Worm (Caenorhabditis elegans) whole organism, L3 larva: Measurements from ENCODE around the gene srg-33.

ENCODE experiments used
- R02D3.7 ChIP-seq: fragments of 150-350 bp; optimal IDR thresholded peaks from 2 replicates; lab custom pipeline; 2014; ENCODE audit warnings: missing biosample characterization, missing genetic modification characterization
- ama-1 ChIP-seq: fragments of 150-350 bp; optimal IDR thresholded peaks from 2 replicates; lab custom pipeline; 2018
- ceh-16 ChIP-seq: sonication (generic microtip); optimal IDR thresholded peaks from 2 replicates; lab custom pipeline; 2017; ENCODE audit warnings: missing biosample characterization, missing genetic modification characterization
- elt-3 ChIP-seq, 3 experiments: fragments of 150-350 bp in 1 of 3; sonication (generic microtip) in 2 of 3; optimal IDR thresholded peaks; 2 replicates in 2 of 3; 4 replicates in 1 of 3; lab custom pipeline; 2014 to 2017; ENCODE audit warnings: missing biosample characterization in 3 of 3, missing genetic modification characterization in 3 of 3
- fkh-10 ChIP-seq: sonication (generic microtip); optimal IDR thresholded peaks from 2 replicates; lab custom pipeline; 2017; ENCODE audit warnings: missing biosample characterization, missing genetic modification reagents, missing genetic modification characterization
- fkh-2 ChIP-seq: fragments of 150-350 bp; optimal IDR thresholded peaks from 2 replicates; lab custom pipeline; 2014; ENCODE audit warnings: missing biosample characterization, missing genetic modification reagents, missing genetic modification characterization
- jun-1 ChIP-seq: fragments of 150-350 bp; optimal IDR thresholded peaks from 2 replicates; lab custom pipeline; 2014; ENCODE audit warnings: missing biosample characterization, missing genetic modification reagents, missing genetic modification characterization
- mdl-1 ChIP-seq: fragments of 150-350 bp; optimal IDR thresholded peaks from 2 replicates; lab custom pipeline; 2014; ENCODE audit warnings: missing biosample characterization, missing genetic modification characterization
- nhr-76 ChIP-seq: fragments of 150-350 bp; sonication (generic microtip); optimal IDR thresholded peaks from 5 replicates; lab custom pipeline; 2014; ENCODE audit warnings: missing biosample characterization, missing genetic modification characterization
- nhr-77 ChIP-seq: fragments of 150-350 bp; optimal IDR thresholded peaks from 2 replicates; lab custom pipeline; 2014; ENCODE audit warnings: missing biosample characterization, missing genetic modification characterization
- sea-2 ChIP-seq: fragments of 150-350 bp; sonication (generic microtip); optimal IDR thresholded peaks from 4 replicates; lab custom pipeline; 2014; ENCODE audit warnings: missing biosample characterization, missing genetic modification reagents, missing genetic modification characterization
- zag-1 ChIP-seq: fragments of 150-350 bp; optimal IDR thresholded peaks from 2 replicates; lab custom pipeline; 2014; ENCODE audit warnings: missing biosample characterization, missing genetic modification characterization

ce11 chrV:8251075-8251474 lies 40.8 kb upstream of the srg-33 start:
- TF ChIP-seq elt-3 (tag; optimal IDR thresholded peaks at IDR 0.05; lab: Kevin White, UChicago) (no peak), ceh-16 (tag; lab: Kevin White, UChicago) (no peak), nhr-76 (tag; lab: Kevin White, UChicago) (no peak), ama-1 (no peak), sea-2 (no peak), zag-1 (tag; lab: Kevin White, UChicago) (no peak), R02D3.7 (tag; lab: Kevin White, UChicago) (no peak), jun-1 (tag; lab: Kevin White, UChicago) (no peak), fkh-2 (tag; lab: Kevin White, UChicago) (no peak), nhr-77 (no peak), fkh-10 (GFP tag; lab: Kevin White, UChicago) (no peak), mdl-1 (tag; lab: Kevin White, UChicago) (no peak)
